Worm (Caenorhabditis elegans): ENCODE measurements around the gene his-69.

Gene his-69

ce11 chrIII:4018591-4019580 is 39.7 kb downstream of the his-69 start:
- TF ChIP-seq ham-2 (GFP tag; optimal IDR thresholded peaks at IDR 0.05) (peak; percentile 12), nhr-2 (tag; optimal IDR thresholded peaks at IDR 0.05) (no peak), lin-32 (GFP tag; optimal IDR thresholded peaks at IDR 0.05) (no peak)

- TF ChIP-seq ces-1 (GFP tag; optimal IDR thresholded peaks at IDR 0.05) (peak; percentile 80), lin-13 (tag; optimal IDR thresholded peaks at IDR 0.05) (peak; percentile 1), nhr-2 (tag; optimal IDR thresholded peaks at IDR 0.05) (no peak), unc-62 (GFP tag; optimal IDR thresholded peaks at IDR 0.05) (peak; percentile 55), sptf-1 (tag; optimal IDR thresholded peaks at IDR 0.05) (peak; percentile 34)
These were observed 40.4 kb downstream of the his-69 start for ce11 chrIII:4018095-4018498.

ce11 chrIII:4017527-4017926 is 41.0 kb downstream of the his-69 start, which contains the start of gene tbb-2:
tbb-2 (minus strand) TSS chrIII:4017627.
- TF ChIP-seq lin-32 (GFP tag; optimal IDR thresholded peaks at IDR 0.05) (no peak), unc-62 (GFP tag; optimal IDR thresholded peaks at IDR 0.05) (no peak), ceh-39 (tag; optimal IDR thresholded peaks at IDR 0.05) (no peak), nhr-237 (tag; optimal IDR thresholded peaks at IDR 0.05) (no peak), M03D4.4 (tag; optimal IDR thresholded peaks at IDR 0.05) (no peak), nhr-76 (tag; optimal IDR thresholded peaks at IDR 0.05) (no peak), unc-120 (tag; optimal IDR thresholded peaks at IDR 0.05; ENCODE audit: poor library complexity, severe bottlenecking) (no peak), cnd-1 (tag; optimal IDR thresholded peaks at IDR 0.05) (no peak), unc-39 (tag; optimal IDR thresholded peaks at IDR 0.05) (no peak), mep-1 (tag; optimal IDR thresholded peaks at IDR 0.05) (no peak), drap-1 (GFP tag; optimal IDR thresholded peaks at IDR 0.05) (no peak), elt-1 (tag; optimal IDR thresholded peaks at IDR 0.05; ENCODE audit: borderline replicate concordance, insufficient read depth) (no peak), sptf-1 (tag; optimal IDR thresholded peaks at IDR 0.05) (no peak), bed-3 (GFP tag; optimal IDR thresholded peaks at IDR 0.05) (no peak), ceh-83 (GFP tag; optimal IDR thresholded peaks at IDR 0.05) (no peak)

- TF ChIP-seq mab-5 (tag; optimal IDR thresholded peaks at IDR 0.05) (no peak), nhr-2 (tag; optimal IDR thresholded peaks at IDR 0.05) (no peak), sem-2 (GFP tag; optimal IDR thresholded peaks at IDR 0.05) (no peak), mep-1 (tag; optimal IDR thresholded peaks at IDR 0.05) (no peak), lin-13 (tag; optimal IDR thresholded peaks at IDR 0.05) (no peak), hlh-1 (tag; optimal IDR thresholded peaks at IDR 0.05) (no peak), blmp-1 (tag; optimal IDR thresholded peaks at IDR 0.05) (no peak), M03D4.4 (tag; optimal IDR thresholded peaks at IDR 0.05) (no peak), pha-4 (tag; optimal IDR thresholded peaks at IDR 0.05) (no peak), lsy-2 (tag; optimal IDR thresholded peaks at IDR 0.05) (no peak), flh-1 (GFP tag; optimal IDR thresholded peaks at IDR 0.05) (no peak), nhr-237 (tag; optimal IDR thresholded peaks at IDR 0.05) (no peak), ceh-43 (GFP tag; optimal IDR thresholded peaks at IDR 0.05) (no peak), unc-39 (tag; optimal IDR thresholded peaks at IDR 0.05) (no peak), unc-120 (tag; optimal IDR thresholded peaks at IDR 0.05; ENCODE audit: poor library complexity, severe bottlenecking) (no peak), ham-2 (GFP tag; optimal IDR thresholded peaks at IDR 0.05) (no peak)
These were observed 43.1 kb downstream of the his-69 start for ce11 chrIII:4015382-4015986.

ce11 chrIII:4013061-4013460 is 45.5 kb downstream of the his-69 start:
- TF ChIP-seq sptf-1 (tag; optimal IDR thresholded peaks at IDR 0.05) (no peak), ceh-39 (tag; optimal IDR thresholded peaks at IDR 0.05) (no peak)

ce11 chrIII:4012036-4012435 is 46.5 kb downstream of the his-69 start, which contains the start of gene C36E8.4:
C36E8.4 (plus strand) TSS chrIII:4012336.
- TF ChIP-seq sem-2 (GFP tag; optimal IDR thresholded peaks at IDR 0.05), result no peak
- TF ChIP-seq unc-120 (tag; optimal IDR thresholded peaks at IDR 0.05; ENCODE audit: poor library complexity, severe bottlenecking), result no peak
- TF ChIP-seq nhr-12 (tag; optimal IDR thresholded peaks at IDR 0.05), result no peak
- TF ChIP-seq snpc-4 (tag; optimal IDR thresholded peaks at IDR 0.05), result no peak

Data from whole organism, mixed stage, embryonic.